Worm (Caenorhabditis elegans) whole organism, late embryonic: ENCODE data around the gene swt-5.
A peak's percentile ranks its signal among the peaks of the same experiment; 100 is the strongest.

Source experiments
- ceh-31 ChIP-seq: sonication (generic microtip); optimal IDR thresholded peaks from 2 replicates; lab custom pipeline; 2016; ENCODE audit warnings: missing genetic modification characterization, missing compliant biosample characterization
- fkh-10 ChIP-seq: fragments of 150-350 bp; optimal IDR thresholded peaks from 2 replicates; lab custom pipeline; 2014; ENCODE audit warnings: missing biosample characterization, missing genetic modification reagents, missing genetic modification characterization
- hlh-8 ChIP-seq: sonication (generic microtip); optimal IDR thresholded peaks from 2 replicates; lab custom pipeline; 2016; ENCODE audit warnings: missing genotype, missing genetic modification characterization, missing compliant biosample characterization
- pqm-1 ChIP-seq: sonication (generic microtip); optimal IDR thresholded peaks from 2 replicates; lab custom pipeline; 2016; ENCODE audit warnings: missing genetic modification characterization, missing compliant biosample characterization
- unc-86 ChIP-seq: sonication (generic microtip); optimal IDR thresholded peaks from 2 replicates; lab custom pipeline; 2016; ENCODE audit warnings: missing genetic modification characterization, missing compliant biosample characterization

- TF ChIP-seq pqm-1 (no peak), hlh-8 (peak; percentile 22), ceh-31 (tag; lab: Kevin White, UChicago) (peak; percentile 56), unc-86 (tag; lab: Kevin White, UChicago) (no peak), fkh-10 (no peak)
Measured at ce11 chrV:9536505-9536904, 35.3 kb downstream of the swt-5 start, which contains the start of gene C50F4.4.
